Worm (Caenorhabditis elegans) whole organism, L2 larva: ENCODE measurements around the gene kin-24.

Experiments used
- C34F6.9 ChIP-seq: fragments of 150-350 bp; optimal IDR thresholded peaks from 2 replicates; lab custom pipeline; 2014; ENCODE audit warnings: missing biosample characterization, missing genetic modification characterization
- F13H6.1 ChIP-seq: sonication (generic microtip); optimal IDR thresholded peaks from 2 replicates; lab custom pipeline; 2016; ENCODE audit warnings: missing genetic modification characterization, missing compliant biosample characterization
- R02D3.7 ChIP-seq: fragments of 150-350 bp; optimal IDR thresholded peaks from 2 replicates; lab custom pipeline; 2014; ENCODE audit warnings: missing biosample characterization, missing genetic modification characterization
- ZK546.5 ChIP-seq: sonication (generic microtip); optimal IDR thresholded peaks from 2 replicates; lab custom pipeline; 2017; ENCODE audit warnings: missing biosample characterization, missing genetic modification characterization
- alr-1 ChIP-seq: fragments of 150-350 bp; optimal IDR thresholded peaks from 2 replicates; lab custom pipeline; 2014; ENCODE audit warnings: missing biosample characterization, missing genetic modification characterization
- aly-2 ChIP-seq: fragments of 150-350 bp; optimal IDR thresholded peaks from 2 replicates; lab custom pipeline; 2014; ENCODE audit warnings: missing biosample characterization, missing genetic modification characterization
- ceh-16 ChIP-seq: fragments of 150-350 bp; optimal IDR thresholded peaks from 2 replicates; lab custom pipeline; 2014; ENCODE audit warnings: missing biosample characterization, missing genetic modification characterization
- ceh-82 ChIP-seq: fragments of 150-350 bp; optimal IDR thresholded peaks from 2 replicates; lab custom pipeline; 2014; ENCODE audit warnings: missing biosample characterization, missing genetic modification characterization
- crh-2 ChIP-seq: sonication (generic microtip); optimal IDR thresholded peaks from 2 replicates; lab custom pipeline; 2017; ENCODE audit warnings: missing biosample characterization, missing genetic modification characterization
- dmd-4 ChIP-seq: sonication (generic microtip); optimal IDR thresholded peaks from 2 replicates; lab custom pipeline; 2017; ENCODE audit warnings: missing biosample characterization, missing genetic modification characterization
- elt-3 ChIP-seq: sonication (generic microtip); optimal IDR thresholded peaks from 2 replicates; lab custom pipeline; 2017; ENCODE audit warnings: missing biosample characterization, missing genetic modification characterization
- fos-1 ChIP-seq: fragments of 150-350 bp; optimal IDR thresholded peaks from 2 replicates; lab custom pipeline; 2014; ENCODE audit warnings: missing biosample characterization, missing genetic modification characterization
- lin-13 ChIP-seq: fragments of 150-350 bp; optimal IDR thresholded peaks from 2 replicates; lab custom pipeline; 2014; ENCODE audit warnings: missing biosample characterization, missing genetic modification reagents, missing genetic modification characterization
- lin-39 ChIP-seq: fragments of 150-350 bp; optimal IDR thresholded peaks from 2 replicates; lab custom pipeline; 2014; ENCODE audit warnings: missing biosample characterization, missing genetic modification reagents, missing genetic modification characterization
- lsy-2 ChIP-seq, 2 experiments: fragments of 150-350 bp in 1 of 2; sonication (generic microtip) in 1 of 2; optimal IDR thresholded peaks; 2 replicates each; lab custom pipeline; 2014 to 2017; ENCODE audit warnings: missing biosample characterization in 2 of 2, missing genetic modification characterization in 2 of 2
- mab-5 ChIP-seq: fragments of 150-350 bp; optimal IDR thresholded peaks from 2 replicates; lab custom pipeline; 2014; ENCODE audit warnings: missing biosample characterization, missing genetic modification characterization
- mdl-1 ChIP-seq, 2 experiments: fragments of 150-350 bp in 1 of 2; sonication (generic microtip) in 1 of 2; optimal IDR thresholded peaks; 2 replicates each; lab custom pipeline; 2017; ENCODE audit warnings: missing biosample characterization in 2 of 2, missing genetic modification characterization in 2 of 2
- nhr-10 ChIP-seq: sonication (generic microtip); optimal IDR thresholded peaks from 2 replicates; lab custom pipeline; 2017; ENCODE audit warnings: missing biosample characterization, missing genetic modification characterization
- nhr-21 ChIP-seq: fragments of 150-350 bp; optimal IDR thresholded peaks from 2 replicates; lab custom pipeline; 2014; ENCODE audit warnings: missing biosample characterization, missing genetic modification characterization
- nhr-25 ChIP-seq: fragments of 150-350 bp; sonication (generic microtip); optimal IDR thresholded peaks from 3 replicates; lab custom pipeline; 2014; ENCODE audit warnings: missing biosample characterization, missing genetic modification characterization
- nhr-6 ChIP-seq: fragments of 150-350 bp; optimal IDR thresholded peaks from 2 replicates; lab custom pipeline; 2014; ENCODE audit warnings: missing biosample characterization, missing genetic modification characterization
- nhr-77 ChIP-seq: fragments of 150-350 bp; optimal IDR thresholded peaks from 2 replicates; lab custom pipeline; 2014; ENCODE audit warnings: missing biosample characterization, missing genetic modification characterization
- peb-1 ChIP-seq: fragments of 150-350 bp; optimal IDR thresholded peaks from 2 replicates; lab custom pipeline; 2014; ENCODE audit warnings: missing biosample characterization, missing genetic modification characterization
- sem-4 ChIP-seq: fragments of 150-350 bp; optimal IDR thresholded peaks from 2 replicates; lab custom pipeline; 2014; ENCODE audit warnings: missing biosample characterization, missing genetic modification reagents, missing genetic modification characterization
- sma-3 ChIP-seq: sonication (generic microtip); optimal IDR thresholded peaks from 2 replicates; lab custom pipeline; 2016; ENCODE audit warnings: missing genetic modification reagents, missing genetic modification characterization, missing compliant biosample characterization
- sma-9 ChIP-seq, 2 experiments: fragments of 150-350 bp in 1 of 2; sonication (generic microtip) in 1 of 2; optimal IDR thresholded peaks; 2 replicates each; lab custom pipeline; 2014 to 2016; ENCODE audit warnings: missing genetic modification characterization in 2 of 2, mild to moderate bottlenecking in 1 of 2, missing biosample characterization in 1 of 2, missing compliant biosample characterization in 1 of 2, missing genetic modification reagents in 1 of 2, moderate library complexity in 1 of 2
- snpc-4 ChIP-seq: fragments of 150-350 bp; optimal IDR thresholded peaks from 2 replicates; lab custom pipeline; 2014; ENCODE audit warnings: missing biosample characterization, missing genetic modification characterization
- unc-39 ChIP-seq: fragments of 150-350 bp; optimal IDR thresholded peaks from 2 replicates; lab custom pipeline; 2014; ENCODE audit warnings: missing biosample characterization, missing genetic modification characterization
- unc-62 ChIP-seq: fragments of 150-350 bp; optimal IDR thresholded peaks from 2 replicates; lab custom pipeline; 2014; ENCODE audit warnings: missing biosample characterization, missing genetic modification reagents, missing genetic modification characterization
- zag-1 ChIP-seq: fragments of 150-350 bp; optimal IDR thresholded peaks from 2 replicates; lab custom pipeline; 2014; ENCODE audit warnings: missing biosample characterization, missing genetic modification characterization
- ztf-11 ChIP-seq: sonication (generic microtip); optimal IDR thresholded peaks from 2 replicates; lab custom pipeline; 2017; ENCODE audit warnings: missing biosample characterization, missing genetic modification characterization
- ztf-4 ChIP-seq: fragments of 150-350 bp; optimal IDR thresholded peaks from 2 replicates; lab custom pipeline; 2014; ENCODE audit warnings: missing biosample characterization, missing genetic modification characterization

kin-24 gene

DNA sequence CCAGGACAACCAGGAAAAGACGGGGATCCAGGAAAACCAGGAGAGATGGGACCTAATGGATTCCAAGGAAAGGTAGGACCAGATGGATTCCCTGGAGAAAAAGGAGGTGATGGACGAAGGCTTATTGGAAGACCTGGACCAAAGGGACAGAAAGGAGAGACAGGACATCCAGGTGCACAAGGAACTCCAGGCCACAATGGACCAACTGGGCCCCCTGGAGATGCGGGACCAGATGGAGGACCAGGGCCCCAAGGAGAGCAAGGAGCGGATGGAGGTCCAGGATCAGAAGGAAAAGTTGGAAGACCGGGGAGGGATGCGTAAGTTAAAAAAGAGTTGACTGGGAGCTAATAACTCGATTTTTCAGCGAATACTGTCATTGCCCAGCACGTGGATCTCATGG lies 18.3 kb downstream of the kin-24 start:
- no peak for TF ChIP-seq sma-3 (GFP tag; lab: Kevin White, UChicago)

DNA sequence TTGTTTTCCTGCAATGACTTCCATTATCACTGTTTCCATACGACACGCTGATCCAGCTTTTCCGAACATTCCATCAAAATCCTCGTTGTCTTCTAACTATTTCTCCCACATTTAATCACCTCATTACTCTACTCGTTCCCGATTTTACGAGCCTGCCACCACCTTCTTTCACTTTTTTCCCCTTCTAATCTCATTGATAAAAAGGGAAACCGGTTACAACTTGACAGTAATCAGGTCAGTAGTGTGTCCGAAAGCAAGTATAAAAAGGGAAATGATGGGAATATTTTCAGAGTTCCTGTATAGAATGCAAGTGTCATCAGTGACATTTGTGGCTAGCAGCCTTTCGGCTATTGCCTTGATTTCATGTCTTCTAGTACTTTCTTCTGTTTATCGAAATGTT lies 19.3 kb downstream of the kin-24 start, which contains the start of gene col-123:
Gene col-123 (plus strand): TSS at position 301 of the 400 bp plus-strand sequence.
- TF ChIP-seq R02D3.7 (tag; lab: Kevin White, UChicago): no peak
- no peak for TF ChIP-seq nhr-6 (tag; lab: Kevin White, UChicago)
- no peak for TF ChIP-seq unc-62 (GFP tag; lab: Kevin White, UChicago)
- TF ChIP-seq lin-13 (GFP tag; lab: Kevin White, UChicago): no peak
- no peak for TF ChIP-seq ceh-16 (tag; lab: Kevin White, UChicago)
- no peak for TF ChIP-seq nhr-25 (tag; lab: Kevin White, UChicago)
- TF ChIP-seq ztf-4 (tag; lab: Kevin White, UChicago): no peak
- TF ChIP-seq aly-2 (tag; lab: Kevin White, UChicago): no peak
- no peak for TF ChIP-seq nhr-10 (tag; lab: Kevin White, UChicago)
- TF ChIP-seq zag-1 (tag; lab: Kevin White, UChicago): no peak
- TF ChIP-seq lsy-2 (tag; optimal IDR thresholded peaks at IDR 0.05; lab: Kevin White, UChicago): no peak
- TF ChIP-seq C34F6.9 (tag; lab: Kevin White, UChicago): no peak
- no peak for TF ChIP-seq peb-1 (tag; lab: Kevin White, UChicago)
- no peak for TF ChIP-seq mab-5
- no peak for TF ChIP-seq fos-1 (tag; lab: Kevin White, UChicago)

DNA sequence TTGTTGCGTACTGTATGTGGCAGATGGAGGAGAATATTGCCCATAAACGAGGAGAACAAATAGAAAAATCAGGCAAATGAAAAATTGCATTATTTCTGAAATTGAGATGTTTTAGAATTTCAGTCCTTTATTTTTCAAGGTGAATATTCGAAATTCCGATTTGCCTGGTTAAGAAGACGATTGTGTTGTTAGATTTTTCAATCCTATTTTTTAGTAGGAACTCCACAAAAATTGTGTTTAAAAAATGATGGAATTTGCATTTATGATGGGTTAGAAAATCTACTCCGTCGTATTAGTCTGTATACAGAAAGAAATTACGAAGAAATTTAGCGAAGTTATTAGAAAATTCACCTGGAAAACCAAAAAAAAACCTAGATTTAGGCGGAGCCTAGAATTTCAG lies 25.5 kb downstream of the kin-24 start, which contains the start of gene egl-20:
Gene egl-20 (minus strand): TSS at position 101 of the 400 bp plus-strand sequence.
- TF ChIP-seq sem-4 (tag; lab: Kevin White, UChicago) (no peak), dmd-4 (no peak), mab-5 (no peak), sma-9 (GFP tag; optimal IDR thresholded peaks at IDR 0.05; lab: Kevin White, UChicago) (no peak), sma-9 (tag; optimal IDR thresholded peaks at IDR 0.05; lab: Kevin White, UChicago) (no peak), zag-1 (tag; lab: Kevin White, UChicago) (no peak), unc-62 (GFP tag; lab: Kevin White, UChicago) (no peak), alr-1 (tag; lab: Kevin White, UChicago) (no peak), ceh-82 (tag; lab: Kevin White, UChicago) (no peak), crh-2 (tag; lab: Kevin White, UChicago) (no peak), nhr-25 (tag; lab: Kevin White, UChicago) (no peak), nhr-6 (tag; lab: Kevin White, UChicago) (no peak)
- TF ChIP-seq, all 48 proteins: peak for 0

DNA sequence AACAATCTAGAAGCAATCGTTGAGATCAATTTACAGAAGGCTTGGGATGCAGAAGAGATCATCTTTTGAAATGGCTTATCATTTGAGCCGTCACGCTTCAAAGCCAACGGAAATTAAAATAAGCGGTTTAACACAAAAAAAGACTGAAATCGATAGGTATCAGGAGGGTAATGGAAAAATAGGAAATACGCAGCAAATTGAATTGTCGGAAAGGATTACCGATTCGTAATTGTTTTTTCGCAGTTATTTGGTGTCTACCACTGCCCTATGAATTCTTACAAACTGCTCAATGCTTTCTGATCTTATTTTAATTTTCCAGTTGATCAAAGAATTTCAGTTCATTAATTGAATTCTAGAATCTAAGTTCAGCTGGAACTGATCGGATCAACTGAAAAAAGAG lies 29.4 kb downstream of the kin-24 start:
- TF ChIP-seq nhr-77 (tag; lab: Kevin White, UChicago) (no peak), ceh-16 (tag; lab: Kevin White, UChicago) (no peak), F13H6.1 (tag; lab: Kevin White, UChicago) (no peak), ztf-11 (no peak), dmd-4 (no peak), unc-39 (tag; lab: Kevin White, UChicago) (no peak), unc-62 (GFP tag; lab: Kevin White, UChicago) (no peak), lsy-2 (tag; optimal IDR thresholded peaks at IDR 0.05; lab: Kevin White, UChicago) (no peak), fos-1 (tag; lab: Kevin White, UChicago) (no peak), nhr-25 (tag; lab: Kevin White, UChicago) (no peak), lin-39 (no peak), nhr-21 (no peak), elt-3 (tag; lab: Kevin White, UChicago) (no peak), sma-9 (GFP tag; optimal IDR thresholded peaks at IDR 0.05; lab: Kevin White, UChicago) (no peak), sma-9 (tag; optimal IDR thresholded peaks at IDR 0.05; lab: Kevin White, UChicago) (no peak), alr-1 (tag; lab: Kevin White, UChicago) (no peak), crh-2 (tag; lab: Kevin White, UChicago) (no peak), mdl-1 (tag; optimal IDR thresholded peaks at IDR 0.05; lab: Kevin White, UChicago) (no peak), mab-5 (no peak)

DNA sequence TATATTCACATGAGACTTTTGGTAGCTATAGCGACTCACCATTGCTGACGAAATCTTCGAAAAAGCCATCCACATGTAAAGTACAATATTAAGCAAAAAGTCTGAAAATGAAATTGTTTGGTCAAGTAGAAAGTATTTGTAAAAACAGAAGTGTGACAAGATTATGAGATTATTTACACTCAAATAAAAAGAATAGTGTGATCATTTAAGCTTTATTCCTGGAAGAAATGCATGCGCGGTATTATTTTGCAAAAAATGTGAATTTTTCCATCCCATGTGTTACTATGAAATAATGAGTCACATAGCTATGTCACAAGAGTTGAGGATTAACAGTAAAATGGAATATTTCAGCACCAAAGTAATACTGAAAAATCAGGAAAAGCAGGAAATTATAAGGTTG lies 30.3 kb downstream of the kin-24 start, which contains the start of gene dct-15:
Gene dct-15 (minus strand): TSS at position 101 of the 400 bp plus-strand sequence.
- no peak for TF ChIP-seq aly-2 (tag; lab: Kevin White, UChicago)
- no peak for TF ChIP-seq mab-5
- TF ChIP-seq elt-3 (tag; lab: Kevin White, UChicago): no peak
- TF ChIP-seq mdl-1 (tag; optimal IDR thresholded peaks at IDR 0.05; lab: Kevin White, UChicago): no peak
- TF ChIP-seq nhr-21: no peak
- TF ChIP-seq ZK546.5 (tag; lab: Kevin White, UChicago): no peak
- TF ChIP-seq sma-9 (GFP tag; optimal IDR thresholded peaks at IDR 0.05; lab: Kevin White, UChicago): no peak
- no peak for TF ChIP-seq sma-9 (tag; optimal IDR thresholded peaks at IDR 0.05; lab: Kevin White, UChicago)
- no peak for TF ChIP-seq nhr-25 (tag; lab: Kevin White, UChicago)
- TF ChIP-seq lin-13 (GFP tag; lab: Kevin White, UChicago): no peak
- no peak for TF ChIP-seq snpc-4 (tag; lab: Kevin White, UChicago)
- TF ChIP-seq ceh-16 (tag; lab: Kevin White, UChicago): no peak
